Worm (Caenorhabditis elegans) whole organism, L1 larva: ENCODE results near the gene W02B12.1.

ENCODE experiments used
- C16A3.4 ChIP-seq: fragments of 150-350 bp; optimal IDR thresholded peaks from 2 replicates; lab custom pipeline; 2014; ENCODE audit warnings: missing biosample characterization, missing genetic modification characterization
- F16B12.6 ChIP-seq: fragments of 150-350 bp; optimal IDR thresholded peaks from 2 replicates; lab custom pipeline; 2014; ENCODE audit warnings: missing biosample characterization, missing genetic modification characterization
- Y116A8C.19 ChIP-seq: sonication (generic microtip); optimal IDR thresholded peaks from 2 replicates; lab custom pipeline; 2016; ENCODE audit warnings: missing compliant biosample characterization, missing genetic modification characterization, borderline replicate concordance
- aha-1 ChIP-seq: fragments of 150-350 bp; optimal IDR thresholded peaks from 2 replicates; lab custom pipeline; 2014; ENCODE audit warnings: missing biosample characterization, missing genetic modification characterization
- alr-1 ChIP-seq: fragments of 200-800 bp; sonication (Bioruptor generic); optimal IDR thresholded peaks from 2 replicates; lab custom pipeline; 2018; ENCODE audit warnings: borderline replicate concordance, mild to moderate bottlenecking, missing genetic modification characterization, missing compliant biosample characterization
- aly-2 ChIP-seq: fragments of 150-350 bp; optimal IDR thresholded peaks from 2 replicates; lab custom pipeline; 2014; ENCODE audit warnings: missing biosample characterization, missing genetic modification characterization
- ama-1 ChIP-seq: fragments of 150-350 bp; optimal IDR thresholded peaks from 2 replicates; lab custom pipeline; 2014
- blmp-1 ChIP-seq: fragments of 150-350 bp; optimal IDR thresholded peaks from 2 replicates; lab custom pipeline; 2014; ENCODE audit warnings: missing biosample characterization, missing genetic modification characterization
- ceh-63 ChIP-seq: fragments of 200-800 bp; sonication (Bioruptor generic); optimal IDR thresholded peaks from 2 replicates; lab custom pipeline; 2018; ENCODE audit warnings: mild to moderate bottlenecking, missing genetic modification characterization, missing compliant biosample characterization
- ceh-82 ChIP-seq, 3 experiments: fragments of 150-350 bp in 1 of 3; sonication (generic microtip) in 2 of 3; optimal IDR thresholded peaks; 2 replicates each; lab custom pipeline; 2014 to 2017; ENCODE audit warnings: missing biosample characterization in 3 of 3, missing genetic modification characterization in 3 of 3
- ceh-90 ChIP-seq: sonication (generic microtip); optimal IDR thresholded peaks from 2 replicates; lab custom pipeline; 2016; ENCODE audit warnings: missing genetic modification characterization, missing compliant biosample characterization
- ces-1 ChIP-seq: fragments of 150-350 bp; optimal IDR thresholded peaks from 2 replicates; lab custom pipeline; 2014; ENCODE audit warnings: missing biosample characterization, missing genetic modification reagents, missing genetic modification characterization
- dpl-1 ChIP-seq, 3 experiments: fragments of 150-350 bp in 2 of 3; sonication (generic microtip) in 1 of 3; optimal IDR thresholded peaks; 2 replicates each; lab custom pipeline; 2014 to 2017; ENCODE audit warnings: missing biosample characterization in 3 of 3, missing genetic modification characterization in 3 of 3, missing genetic modification reagents in 3 of 3
- efl-1 ChIP-seq, 4 experiments: fragments of 150-350 bp; optimal IDR thresholded peaks in 3 of 4; peaks in 1 of 4; 1 replicate in 1 of 4; 2 replicates in 3 of 4; lab custom pipeline; 2014; ENCODE audit warnings: missing biosample characterization in 2 of 4, missing genetic modification characterization in 2 of 4, missing genetic modification reagents in 2 of 4
- egl-13 ChIP-seq: sonication (generic microtip); optimal IDR thresholded peaks from 2 replicates; lab custom pipeline; 2016; ENCODE audit warnings: missing genotype, missing genetic modification reagents, missing genetic modification characterization, missing compliant biosample characterization
- elt-2 ChIP-seq: sonication (generic microtip); optimal IDR thresholded peaks from 2 replicates; lab custom pipeline; 2016; ENCODE audit warnings: missing genetic modification characterization, mild to moderate bottlenecking, inconsistent platforms, missing compliant biosample characterization, missing genetic modification reagents
- elt-3 ChIP-seq, 6 experiments: fragments of 150-350 bp in 1 of 6; sonication (generic microtip); optimal IDR thresholded peaks; 2 replicates each; lab custom pipeline; 2017 to 2018; ENCODE audit warnings: missing biosample characterization in 6 of 6, missing genetic modification characterization in 6 of 6, inconsistent platforms in 1 of 6
- ets-5 ChIP-seq: fragments of 200-800 bp; sonication (Bioruptor generic); IDR thresholded peaks from 2 replicates; pipeline ENCODE4 v1.3.6; 2022; ENCODE audit warnings: missing genetic modification characterization, missing compliant biosample characterization
- fkh-10 ChIP-seq: sonication (generic microtip); optimal IDR thresholded peaks from 2 replicates; lab custom pipeline; 2017; ENCODE audit warnings: missing biosample characterization, missing genetic modification reagents, missing genetic modification characterization
- fkh-4 ChIP-seq: sonication (generic microtip); optimal IDR thresholded peaks from 2 replicates; lab custom pipeline; 2016; ENCODE audit warnings: missing compliant biosample characterization, missing genetic modification characterization, borderline replicate concordance
- hlh-17 ChIP-seq: fragments of 200-800 bp; sonication (Bioruptor generic); optimal IDR thresholded peaks from 2 replicates; lab custom pipeline; 2018; ENCODE audit warnings: missing genetic modification characterization, mild to moderate bottlenecking, missing compliant biosample characterization, moderate library complexity, borderline replicate concordance
- hlh-4 ChIP-seq: sonication (generic microtip); optimal IDR thresholded peaks from 2 replicates; lab custom pipeline; 2016; ENCODE audit warnings: mild to moderate bottlenecking, missing genetic modification characterization, missing compliant biosample characterization
- hpl-2 ChIP-seq: fragments of 150-350 bp; optimal IDR thresholded peaks from 2 replicates; lab custom pipeline; 2014; ENCODE audit warnings: missing biosample characterization, missing genetic modification reagents, missing genetic modification characterization
- irx-1 ChIP-seq: sonication (generic microtip); optimal IDR thresholded peaks from 2 replicates; lab custom pipeline; 2016; ENCODE audit warnings: missing genetic modification characterization, missing compliant biosample characterization
- lin-35 ChIP-seq, 2 experiments: fragments of 150-350 bp; optimal IDR thresholded peaks; 2 replicates each; lab custom pipeline; 2014; ENCODE audit warnings: missing biosample characterization in 2 of 2, missing genetic modification characterization in 2 of 2, missing genetic modification reagents in 2 of 2
- lin-39 ChIP-seq: fragments of 150-350 bp; optimal IDR thresholded peaks from 2 replicates; lab custom pipeline; 2014; ENCODE audit warnings: missing biosample characterization, missing genetic modification reagents, missing genetic modification characterization
- mab-9 ChIP-seq: fragments of 200-800 bp; sonication (Bioruptor generic); IDR thresholded peaks from 2 replicates; pipeline ENCODE4 v1.3.6; 2022; ENCODE audit warnings: missing genetic modification reagents, missing genetic modification characterization, missing compliant biosample characterization
- mdl-1 ChIP-seq, 2 experiments: fragments of 150-350 bp; optimal IDR thresholded peaks; 2 replicates each; lab custom pipeline; 2014 to 2017; ENCODE audit warnings: missing biosample characterization in 2 of 2, missing genetic modification characterization in 2 of 2, inconsistent platforms in 1 of 2
- mef-2 ChIP-seq: fragments of 150-350 bp; optimal IDR thresholded peaks from 2 replicates; lab custom pipeline; 2014; ENCODE audit warnings: missing biosample characterization, missing genetic modification characterization
- mep-1 ChIP-seq: fragments of 150-350 bp; optimal IDR thresholded peaks from 2 replicates; lab custom pipeline; 2014; ENCODE audit warnings: missing biosample characterization, missing genetic modification characterization
- nhr-12 ChIP-seq: sonication (generic microtip); optimal IDR thresholded peaks from 2 replicates; lab custom pipeline; 2017; ENCODE audit warnings: missing biosample characterization, missing genetic modification characterization
- nhr-237 ChIP-seq: fragments of 150-350 bp; optimal IDR thresholded peaks from 2 replicates; lab custom pipeline; 2014; ENCODE audit warnings: missing biosample characterization, missing genetic modification characterization
- nhr-28 ChIP-seq: fragments of 150-350 bp; optimal IDR thresholded peaks from 2 replicates; lab custom pipeline; 2014; ENCODE audit warnings: missing biosample characterization, missing genetic modification characterization
- nhr-77 ChIP-seq: fragments of 150-350 bp; optimal IDR thresholded peaks from 2 replicates; lab custom pipeline; 2014; ENCODE audit warnings: missing biosample characterization, missing genetic modification characterization
- nhr-90 ChIP-seq: sonication (generic microtip); optimal IDR thresholded peaks from 2 replicates; lab custom pipeline; 2016; ENCODE audit warnings: mild to moderate bottlenecking, missing genetic modification characterization, missing compliant biosample characterization; ENCODE audit not compliant: poor library complexity
- pax-3 ChIP-seq: fragments of 200-800 bp; sonication (Bioruptor generic); optimal IDR thresholded peaks from 2 replicates; lab custom pipeline; 2018; ENCODE audit warnings: mild to moderate bottlenecking, missing genetic modification characterization, moderate library complexity, missing compliant biosample characterization
- pqm-1 ChIP-seq: sonication (generic microtip); optimal IDR thresholded peaks from 3 replicates; lab custom pipeline; 2017; ENCODE audit warnings: missing biosample characterization, missing genetic modification characterization
- skn-1 ChIP-seq: fragments of 150-350 bp; optimal IDR thresholded peaks from 2 replicates; lab custom pipeline; 2014; ENCODE audit warnings: missing biosample characterization, missing genetic modification characterization
- snpc-4 ChIP-seq: fragments of 150-350 bp; optimal IDR thresholded peaks from 2 replicates; lab custom pipeline; 2014; ENCODE audit warnings: missing biosample characterization, missing genetic modification characterization
- sptf-1 ChIP-seq: fragments of 150-350 bp; optimal IDR thresholded peaks from 2 replicates; lab custom pipeline; 2014; ENCODE audit warnings: missing biosample characterization, missing genetic modification characterization
- sup-37 ChIP-seq: fragments of 200-800 bp; sonication (Bioruptor generic); optimal IDR thresholded peaks from 2 replicates; lab custom pipeline; 2018; ENCODE audit warnings: mild to moderate bottlenecking, missing genetic modification characterization, missing compliant biosample characterization
- swsn-7 ChIP-seq: sonication (generic microtip); optimal IDR thresholded peaks from 2 replicates; lab custom pipeline; 2016; ENCODE audit warnings: missing genetic modification characterization, missing compliant biosample characterization
- tbx-2 ChIP-seq: sonication (generic microtip); optimal IDR thresholded peaks from 2 replicates; lab custom pipeline; 2016; ENCODE audit warnings: missing genetic modification characterization, missing compliant biosample characterization
- tlp-1 ChIP-seq: fragments of 150-350 bp; optimal IDR thresholded peaks from 2 replicates; lab custom pipeline; 2014; ENCODE audit warnings: missing biosample characterization, missing genetic modification characterization
- unc-86 ChIP-seq: sonication (generic microtip); optimal IDR thresholded peaks from 2 replicates; lab custom pipeline; 2016; ENCODE audit warnings: missing genetic modification characterization, missing compliant biosample characterization
- zag-1 ChIP-seq: fragments of 150-350 bp; optimal IDR thresholded peaks from 2 replicates; lab custom pipeline; 2014; ENCODE audit warnings: missing biosample characterization, missing genetic modification characterization
- ztf-11 ChIP-seq, 2 experiments: sonication (generic microtip); optimal IDR thresholded peaks; 2 replicates each; lab custom pipeline; 2016 to 2017; ENCODE audit warnings: missing genetic modification characterization in 2 of 2, missing biosample characterization in 1 of 2, missing compliant biosample characterization in 1 of 2
- ztf-4 ChIP-seq: fragments of 150-350 bp; optimal IDR thresholded peaks from 2 replicates; lab custom pipeline; 2014; ENCODE audit warnings: missing biosample characterization, missing genetic modification characterization

W02B12.1 gene

DNA sequence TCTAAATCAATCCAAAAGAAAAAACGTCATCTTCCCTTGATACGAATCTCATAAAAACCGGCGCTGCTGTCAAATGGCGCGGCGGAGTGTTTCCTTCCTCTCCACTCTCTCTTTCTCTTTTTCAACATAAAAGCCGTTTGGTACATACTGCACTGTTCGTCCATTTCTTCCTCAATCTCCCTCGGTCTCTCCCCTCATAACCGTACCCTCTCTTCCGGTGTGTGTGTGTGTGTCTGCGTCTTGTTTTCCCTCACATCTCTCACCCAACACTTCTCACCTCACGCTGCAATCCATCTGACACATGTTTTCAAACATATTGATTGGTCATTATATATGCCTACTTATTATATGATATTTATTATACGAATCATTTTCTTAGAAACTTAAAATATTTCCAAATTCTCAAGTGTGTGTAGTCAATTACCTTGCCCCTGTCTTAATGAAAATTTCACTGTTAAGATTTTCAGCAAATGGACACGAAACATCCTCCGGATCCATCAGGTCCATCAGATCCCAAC is 15.7 kb downstream of the W02B12.1 start, which contains the start of the genes aars-1 and rga-1 (continued):
- TF ChIP-seq egl-13 (tag; lab: Kevin White, UChicago) (no peak), F16B12.6 (tag; lab: Kevin White, UChicago) (no peak), fkh-4 (tag; lab: Kevin White, UChicago) (no peak), aly-2 (no peak), ceh-82 (tag; optimal IDR thresholded peaks at IDR 0.05; lab: Kevin White, UChicago) (peak in 1 of 3 experiments; percentile 52), C16A3.4 (tag; lab: Kevin White, UChicago) (no peak), ets-5 (GFP tag; lab: Robert Waterston, UW) (no peak), nhr-28 (tag; lab: Kevin White, UChicago) (no peak), ama-1 (no peak), ceh-90 (tag; lab: Kevin White, UChicago) (no peak), hlh-4 (no peak), hlh-17 (GFP tag; lab: Kevin White, UChicago) (no peak), dpl-1 (GFP tag; optimal IDR thresholded peaks at IDR 0.05; lab: Kevin White, UChicago) (peak in 2 of 3 experiments; percentile 26 to 44), Y116A8C.19 (tag; lab: Kevin White, UChicago) (no peak), tbx-2 (peak; percentile 55), unc-86 (tag; lab: Kevin White, UChicago) (no peak), alr-1 (tag; lab: Kevin White, UChicago) (no peak), pax-3 (tag; lab: Kevin White, UChicago) (no peak), snpc-4 (peak; percentile 8), pqm-1 (tag; lab: Kevin White, UChicago) (no peak), sup-37 (GFP tag; lab: Kevin White, UChicago) (no peak), mep-1 (tag; lab: Kevin White, UChicago) (peak; percentile 76), sptf-1 (tag; lab: Kevin White, UChicago) (no peak), ces-1 (GFP tag; lab: Kevin White, UChicago) (no peak), fkh-10 (GFP tag; lab: Kevin White, UChicago) (no peak), nhr-237 (no peak), irx-1 (no peak), nhr-77 (tag; lab: Kevin White, UChicago) (peak; percentile 16), mab-9 (GFP tag; lab: Robert Waterston, UW) (no peak), swsn-7 (peak; percentile 24), lin-35 (GFP tag; optimal IDR thresholded peaks at IDR 0.05; lab: Kevin White, UChicago) (peak in 1 of 2 experiments; percentile 62), efl-1 (optimal IDR thresholded peaks at IDR 0.05; lab: Kevin White, UChicago) (peak; percentile 41 to 47), efl-1 (GFP tag; optimal IDR thresholded peaks at IDR 0.05 in 1 of 2; lab: Kevin White, UChicago) (peak; percentile 29 to 91), mef-2 (tag; lab: Kevin White, UChicago) (no peak), zag-1 (tag; lab: Kevin White, UChicago) (no peak), elt-3 (tag; optimal IDR thresholded peaks at IDR 0.05; lab: Kevin White, UChicago) (peak in 3 of 6 experiments; percentile 5 to 57 (median 55)), nhr-12 (tag; lab: Kevin White, UChicago) (no peak), mdl-1 (tag; optimal IDR thresholded peaks at IDR 0.05; lab: Kevin White, UChicago) (peak in 1 of 2 experiments; percentile 49), elt-2 (tag; lab: Kevin White, UChicago) (peak; percentile 8), blmp-1 (tag; lab: Kevin White, UChicago) (peak; percentile 88), hpl-2 (no peak), tlp-1 (no peak), skn-1 (peak; percentile 14), ztf-4 (tag; lab: Kevin White, UChicago) (no peak), ceh-63 (no peak), lin-39 (tag; lab: Kevin White, UChicago) (no peak), nhr-90 (tag; lab: Kevin White, UChicago) (peak; percentile 10), ztf-11 (tag; optimal IDR thresholded peaks at IDR 0.05; lab: Kevin White, UChicago) (peak in 1 of 2 experiments; percentile 16), aha-1 (tag; lab: Kevin White, UChicago) (no peak)
